Fruit fly (Drosophila melanogaster): ENCODE data around the gene TrxT.

dm6 chrX:5299957-5300356, 11.7 kb downstream of the TrxT start:
- TF ChIP-seq Atf3 (GFP tag; optimal IDR thresholded peaks at IDR 0.05) = no peak
- no peak for TF ChIP-seq Hr39 (optimal IDR thresholded peaks at IDR 0.05)
- no peak for TF ChIP-seq dati (GFP tag; IDR thresholded peaks at IDR 0.05)
- TF ChIP-seq pnt (GFP tag; optimal IDR thresholded peaks at IDR 0.05) = no peak
- no peak for TF ChIP-seq CG15011 (GFP tag; optimal IDR thresholded peaks at IDR 0.05)
- TF ChIP-seq zfh2 (GFP tag; optimal IDR thresholded peaks at IDR 0.05) = no peak
- TF ChIP-seq Oli (tag; optimal IDR thresholded peaks at IDR 0.05) = no peak
- no peak for TF ChIP-seq ap (GFP tag; IDR thresholded peaks at IDR 0.05)
- TF ChIP-seq stc (GFP tag; IDR thresholded peaks at IDR 0.05) = no peak
- TF ChIP-seq CG8478 (optimal IDR thresholded peaks at IDR 0.05) = no peak
- TF ChIP-seq repo (GFP tag; optimal IDR thresholded peaks at IDR 0.05) = no peak
- TF ChIP-seq H15 (GFP tag; IDR thresholded peaks at IDR 0.05) = no peak
- no peak for TF ChIP-seq CG32772 (GFP tag; IDR thresholded peaks at IDR 0.05)
- no peak for TF ChIP-seq lbe (GFP tag; optimal IDR thresholded peaks at IDR 0.05)

Measured in whole organism, embryonic.